Worm (Caenorhabditis elegans) whole organism, mixed stage, embryonic: ENCODE data around the gene ketn-1.

Experiments used
- elt-3 ChIP-seq: fragments of 150-350 bp; optimal IDR thresholded peaks from 2 replicates; lab custom pipeline; 2014; ENCODE audit warnings: missing biosample characterization, missing genetic modification characterization
- lin-13 ChIP-seq: fragments of 150-350 bp; optimal IDR thresholded peaks from 2 replicates; lab custom pipeline; 2014; ENCODE audit warnings: missing biosample characterization, missing genetic modification characterization
- lsy-2 ChIP-seq: fragments of 150-350 bp; optimal IDR thresholded peaks from 2 replicates; lab custom pipeline; 2014; ENCODE audit warnings: missing biosample characterization, missing genetic modification characterization
- nhr-12 ChIP-seq: fragments of 150-350 bp; optimal IDR thresholded peaks from 2 replicates; lab custom pipeline; 2014; ENCODE audit warnings: missing biosample characterization, missing genetic modification characterization
- nhr-2 ChIP-seq: fragments of 150-350 bp; optimal IDR thresholded peaks from 2 replicates; lab custom pipeline; 2014; ENCODE audit warnings: missing biosample characterization, missing genetic modification characterization
- nhr-28 ChIP-seq: fragments of 150-350 bp; optimal IDR thresholded peaks from 2 replicates; lab custom pipeline; 2014; ENCODE audit warnings: missing biosample characterization, missing genetic modification characterization
- pha-4 ChIP-seq: fragments of 150-350 bp; optimal IDR thresholded peaks from 2 replicates; lab custom pipeline; 2018; ENCODE audit warnings: missing biosample characterization, missing genetic modification reagents, missing genetic modification characterization
- snpc-4 ChIP-seq: fragments of 150-350 bp; optimal IDR thresholded peaks from 2 replicates; lab custom pipeline; 2014; ENCODE audit warnings: missing biosample characterization, missing genetic modification characterization
- sptf-1 ChIP-seq: sonication (generic microtip); optimal IDR thresholded peaks from 2 replicates; lab custom pipeline; 2017; ENCODE audit warnings: mild to moderate bottlenecking, missing genetic modification characterization, moderate library complexity, missing compliant biosample characterization
- unc-39 ChIP-seq: fragments of 150-350 bp; optimal IDR thresholded peaks from 2 replicates; lab custom pipeline; 2014; ENCODE audit warnings: missing biosample characterization, missing genetic modification characterization
- ztf-11 ChIP-seq: fragments of 150-350 bp; optimal IDR thresholded peaks from 2 replicates; lab custom pipeline; 2014; ENCODE audit warnings: missing biosample characterization, missing genetic modification characterization

ce11 chrV:2759456-2759855, 48.2 kb downstream of the ketn-1 start, which contains the start of gene srg-58:
- TF ChIP-seq snpc-4 (tag; lab: Kevin White, UChicago) (no peak), elt-3 (tag; lab: Kevin White, UChicago) (no peak), lin-13 (tag; lab: Kevin White, UChicago) (no peak), sptf-1 (tag; lab: Kevin White, UChicago) (no peak), unc-39 (tag; lab: Kevin White, UChicago) (no peak), pha-4 (tag; lab: Kevin White, UChicago) (no peak), ztf-11 (no peak), nhr-2 (tag; lab: Kevin White, UChicago) (no peak), nhr-12 (tag; lab: Kevin White, UChicago) (no peak), nhr-28 (tag; lab: Kevin White, UChicago) (no peak), lsy-2 (no peak)
